Worm (Caenorhabditis elegans) whole organism, late embryonic: Measurements from ENCODE around the gene dhhc-4.

ENCODE experiments used
- T23F11.4 ChIP-seq: fragments of 200-800 bp; sonication (Bioruptor generic); optimal IDR thresholded peaks from 2 replicates; lab custom pipeline; 2018; ENCODE audit warnings: mild to moderate bottlenecking, missing genetic modification characterization, missing compliant biosample characterization
- ama-1 ChIP-seq: fragments of 150-350 bp; optimal IDR thresholded peaks from 2 replicates; lab custom pipeline; 2014
- ceh-2 ChIP-seq: sonication (generic microtip); optimal IDR thresholded peaks from 2 replicates; lab custom pipeline; 2016; ENCODE audit warnings: missing genotype, missing genetic modification characterization, missing compliant biosample characterization
- lim-6 ChIP-seq: sonication (generic microtip); optimal IDR thresholded peaks from 2 replicates; lab custom pipeline; 2016; ENCODE audit warnings: missing genetic modification characterization, missing compliant biosample characterization
- nhr-11 ChIP-seq: fragments of 150-350 bp; optimal IDR thresholded peaks from 2 replicates; lab custom pipeline; 2014; ENCODE audit warnings: missing biosample characterization, missing genetic modification characterization
- pha-4 ChIP-seq: fragments of 150-350 bp; optimal IDR thresholded peaks from 2 replicates; lab custom pipeline; 2018; ENCODE audit warnings: missing biosample characterization, missing genetic modification reagents, missing genetic modification characterization
- pqm-1 ChIP-seq: sonication (generic microtip); optimal IDR thresholded peaks from 2 replicates; lab custom pipeline; 2016; ENCODE audit warnings: missing genetic modification characterization, missing compliant biosample characterization
- rnt-1 ChIP-seq: sonication (generic microtip); optimal IDR thresholded peaks from 2 replicates; lab custom pipeline; 2016; ENCODE audit warnings: missing genetic modification characterization, missing compliant biosample characterization
- sox-4 ChIP-seq: sonication (generic microtip); optimal IDR thresholded peaks from 2 replicates; lab custom pipeline; 2017; ENCODE audit warnings: mild to moderate bottlenecking, missing genetic modification characterization, inconsistent platforms, missing compliant biosample characterization

DNA sequence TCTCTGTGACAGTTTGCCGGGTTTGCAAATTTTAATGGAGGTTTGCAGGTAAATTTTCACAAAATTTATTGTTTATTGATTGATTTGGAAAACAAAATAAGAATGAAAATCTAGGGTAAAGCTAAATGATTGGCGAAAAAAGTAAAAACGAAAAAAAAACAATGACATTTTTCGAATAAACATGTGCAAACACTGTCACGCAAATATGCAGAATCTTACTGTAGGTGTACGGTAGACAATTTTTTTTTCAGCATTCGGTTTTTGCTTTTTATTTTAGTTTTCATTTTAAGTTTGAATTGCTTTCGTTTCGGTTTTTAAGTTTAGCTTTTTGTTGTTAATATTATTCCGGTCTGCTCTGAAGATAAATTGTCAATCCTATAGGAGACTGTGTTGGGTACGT, 49.7 kb downstream of the dhhc-4 start:
- TF ChIP-seq lim-6 (tag; lab: Kevin White, UChicago) (no peak), ceh-2 (tag; lab: Kevin White, UChicago) (no peak), pqm-1 (tag; lab: Kevin White, UChicago) (no peak), T23F11.4 (GFP tag; lab: Kevin White, UChicago) (no peak), rnt-1 (tag; lab: Kevin White, UChicago) (no peak), sox-4 (no peak), nhr-11 (tag; lab: Kevin White, UChicago) (no peak), ama-1 (lab: Kevin White, UChicago) (no peak), pha-4 (tag; lab: Kevin White, UChicago) (no peak)
